Fruit fly (Drosophila melanogaster): ENCODE results near the gene ksh.

Gene ksh

dm6 chrX:19505334-19506185 lies 10.8 kb upstream of the ksh start (continued):
- TF ChIP-seq CG7745 (tag; optimal IDR thresholded peaks at IDR 0.05) (no peak), kah (GFP tag; optimal IDR thresholded peaks at IDR 0.05) (peak; percentile 7), zen (tag; optimal IDR thresholded peaks at IDR 0.05) (no peak), cg (GFP tag; optimal IDR thresholded peaks at IDR 0.05) (peak; percentile 50), luna (GFP tag; optimal IDR thresholded peaks at IDR 0.05) (no peak), Xrp1 (GFP tag; IDR thresholded peaks at IDR 0.05) (no peak), Ets97D (GFP tag; optimal IDR thresholded peaks at IDR 0.05) (peak; percentile 74), CG1832 (GFP tag; optimal IDR thresholded peaks at IDR 0.05) (no peak), CG15601 (tag; optimal IDR thresholded peaks at IDR 0.05) (no peak), Ets65A (GFP tag) (no peak), CG8478 (optimal IDR thresholded peaks at IDR 0.05) (no peak), ems (GFP tag; optimal IDR thresholded peaks at IDR 0.05) (no peak), PHDP (tag; optimal IDR thresholded peaks at IDR 0.05) (no peak), Usf (GFP tag; optimal IDR thresholded peaks at IDR 0.05) (no peak), CG3281 (GFP tag; optimal IDR thresholded peaks at IDR 0.05) (peak; percentile 36), ash1 (GFP tag; optimal IDR thresholded peaks at IDR 0.05) (no peak), dpn (GFP tag; optimal IDR thresholded peaks at IDR 0.05) (peak; percentile 40 to 57), Tbp (GFP tag; optimal IDR thresholded peaks at IDR 0.05) (no peak), ranshi (GFP tag; IDR thresholded peaks at IDR 0.05) (no peak), Neu2 (GFP tag; optimal IDR thresholded peaks at IDR 0.05; ENCODE audit: borderline replicate concordance) (no peak), CG12659 (GFP tag; optimal IDR thresholded peaks at IDR 0.05) (no peak), Nf-YB (GFP tag; optimal IDR thresholded peaks at IDR 0.05) (no peak), CG4282 (GFP tag; optimal IDR thresholded peaks at IDR 0.05) (no peak), Ptx1 (GFP tag; IDR thresholded peaks at IDR 0.05) (peak; percentile 32; the same call in 1 of the 2 replicates), pho (GFP tag; optimal IDR thresholded peaks at IDR 0.05) (peak; percentile 19), CG4328 (GFP tag; optimal IDR thresholded peaks at IDR 0.05) (no peak), prd (optimal IDR thresholded peaks at IDR 0.05) (no peak), prd (GFP tag; IDR thresholded peaks at IDR 0.05) (no peak), sisA (GFP tag; IDR thresholded peaks at IDR 0.05) (no peak), D19A (tag; optimal IDR thresholded peaks at IDR 0.05) (no peak), sim (GFP tag; IDR thresholded peaks at IDR 0.05) (no peak), org-1 (GFP tag; optimal IDR thresholded peaks at IDR 0.05) (no peak), Hmx (GFP tag; optimal IDR thresholded peaks at IDR 0.05) (no peak), CrebB (tag; optimal IDR thresholded peaks at IDR 0.05) (no peak), fu2 (GFP tag; optimal IDR thresholded peaks at IDR 0.05) (peak; percentile 11), eve (GFP tag; optimal IDR thresholded peaks at IDR 0.05) (no peak), CG4404 (GFP tag; IDR thresholded peaks at IDR 0.05) (no peak), Gsc (GFP tag; IDR thresholded peaks at IDR 0.05) (no peak), ase (GFP tag; IDR thresholded peaks at IDR 0.05) (no peak), chinmo (GFP tag; IDR thresholded peaks at IDR 0.05; ENCODE audit: partially characterized antibody) (peak; percentile 90), rib (GFP tag; IDR thresholded peaks at IDR 0.05) (0 out of 2 replicates have a peak, but pooled peaks have one; percentile 49), croc (GFP tag; conservative IDR thresholded peaks at IDR 0.05) (no peak), Hr3 (GFP tag; optimal IDR thresholded peaks at IDR 0.05) (peak; percentile 17), repo (GFP tag; optimal IDR thresholded peaks at IDR 0.05) (no peak), CG9797 (GFP tag; optimal IDR thresholded peaks at IDR 0.05) (peak; percentile 47), btn (GFP tag; optimal IDR thresholded peaks at IDR 0.05) (no peak), Sox102F (GFP tag; optimal IDR thresholded peaks at IDR 0.05) (no peak), CG18764 (GFP tag; optimal IDR thresholded peaks at IDR 0.05) (no peak), seq (GFP tag; IDR thresholded peaks at IDR 0.05) (no peak), pb (GFP tag; optimal IDR thresholded peaks at IDR 0.05) (no peak), CG8388 (GFP tag; optimal IDR thresholded peaks at IDR 0.05) (no peak)
